Fruit fly (Drosophila melanogaster): ENCODE results near the gene CG34456.

CG34456 gene

DNA sequence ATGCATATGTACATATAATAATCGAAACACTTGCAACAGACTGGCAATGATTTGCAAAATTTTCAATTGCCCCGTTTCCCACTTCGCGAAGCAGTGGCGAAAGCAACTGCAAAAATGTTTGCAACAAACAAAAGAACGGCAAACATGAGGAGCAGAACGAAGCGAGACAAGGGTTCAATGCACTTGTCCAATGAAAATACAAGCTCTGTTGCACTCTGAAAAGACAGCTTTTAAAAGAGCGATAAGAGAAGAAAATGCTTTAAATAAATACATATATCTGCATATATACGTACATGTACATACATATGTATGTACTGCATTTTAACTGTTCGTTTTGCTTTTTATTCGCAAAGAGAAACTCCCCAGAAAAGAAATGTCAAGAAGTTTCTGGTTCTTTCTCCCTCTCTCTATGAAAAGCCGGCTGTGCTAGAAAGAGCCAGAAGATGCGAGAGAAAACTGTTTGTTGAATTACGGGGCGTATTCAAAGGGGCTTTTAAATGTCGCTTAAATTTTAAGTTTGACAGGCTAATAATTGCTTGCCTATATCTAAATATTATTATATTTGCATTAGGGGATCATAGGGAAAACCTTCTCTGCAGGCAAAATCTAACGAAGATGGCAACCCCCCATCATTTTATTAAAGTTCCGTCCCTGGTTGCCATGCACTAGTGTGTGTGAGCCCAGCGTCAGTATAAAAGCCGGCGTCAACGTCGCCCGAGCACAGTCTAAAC, 21.6 kb downstream of the CG34456 start, which contains the start of gene Hsp27 (continued):
- TF ChIP-seq CG10959 (GFP tag; IDR thresholded peaks at IDR 0.05) (peak; percentile 95), eyg (GFP tag; optimal IDR thresholded peaks at IDR 0.05) (peak; percentile 92), unpg (GFP tag; optimal IDR thresholded peaks at IDR 0.05) (peak; percentile 99), pnt (GFP tag; optimal IDR thresholded peaks at IDR 0.05) (peak; percentile 96), crc (GFP tag; optimal IDR thresholded peaks at IDR 0.05) (peak; percentile 92), tio (GFP tag; optimal IDR thresholded peaks at IDR 0.05) (peak; percentile 97), lmd (GFP tag; IDR thresholded peaks at IDR 0.05) (peak; percentile 99), chif (GFP tag; optimal IDR thresholded peaks at IDR 0.05) (peak; percentile 88 to 92), Scr (GFP tag; IDR thresholded peaks at IDR 0.05; ENCODE audit: partially characterized antibody) (no peak), CG5245 (GFP tag; optimal IDR thresholded peaks at IDR 0.05) (peak; percentile 99), Adf1 (GFP tag; IDR thresholded peaks at IDR 0.05) (peak; percentile 87), Med (GFP tag) (peak; percentile 98), Eip74EF (GFP tag; optimal IDR thresholded peaks at IDR 0.05) (peak in 1 of 2 experiments; percentile 97), CG15601 (tag; optimal IDR thresholded peaks at IDR 0.05) (peak; percentile 96), zen (tag; optimal IDR thresholded peaks at IDR 0.05) (peak; percentile 97), CG17612 (GFP tag; IDR thresholded peaks at IDR 0.05) (peak; percentile 96), CG32767 (GFP tag; IDR thresholded peaks at IDR 0.05) (peak; percentile 97), Atf6 (GFP tag; IDR thresholded peaks at IDR 0.05) (peak; percentile 97), CG14014 (GFP tag; IDR thresholded peaks at IDR 0.05) (peak; percentile 96), tgo (GFP tag; IDR thresholded peaks at IDR 0.05) (peak; percentile 99), CG8765 (GFP tag; IDR thresholded peaks at IDR 0.05) (peak; percentile 97), CG4328 (GFP tag; optimal IDR thresholded peaks at IDR 0.05) (peak; percentile 84), CG1603 (tag; optimal IDR thresholded peaks at IDR 0.05) (peak; percentile 96), Rfx (GFP tag; IDR thresholded peaks at IDR 0.05) (peak; percentile 99), CG6654 (GFP tag; optimal IDR thresholded peaks at IDR 0.05) (peak; percentile 94), Dek (tag; optimal IDR thresholded peaks at IDR 0.05) (peak; percentile 97), CG14441 (GFP tag; IDR thresholded peaks at IDR 0.05) (peak; percentile 99), gfzf (GFP tag; optimal IDR thresholded peaks at IDR 0.05) (no peak), CG14710 (tag; optimal IDR thresholded peaks at IDR 0.05) (peak; percentile 97), Nf-YA (GFP tag; IDR thresholded peaks at IDR 0.05) (peak; percentile 97), HmgD (GFP tag; optimal IDR thresholded peaks at IDR 0.05) (peak; percentile 38), CG17802 (tag; optimal IDR thresholded peaks at IDR 0.05) (peak; percentile 91), CG4854 (GFP tag; optimal IDR thresholded peaks at IDR 0.05) (peak; percentile 96), CG4424 (GFP tag; optimal IDR thresholded peaks at IDR 0.05) (peak; percentile 99), NfI (GFP tag; optimal IDR thresholded peaks at IDR 0.05) (peak; percentile 97), zf30C (GFP tag; optimal IDR thresholded peaks at IDR 0.05) (no peak), Jarid2 (GFP tag; optimal IDR thresholded peaks at IDR 0.05) (peak; percentile 93), CG3163 (GFP tag; optimal IDR thresholded peaks at IDR 0.05) (peak; percentile 69), HLH54F (GFP tag; optimal IDR thresholded peaks at IDR 0.05) (peak; percentile 86), D19A (tag; optimal IDR thresholded peaks at IDR 0.05) (peak; percentile 96), sens (GFP tag) (peak; percentile 99), dmrt99B (tag; optimal IDR thresholded peaks at IDR 0.05) (peak; percentile 99), inv (GFP tag; IDR thresholded peaks at IDR 0.05; ENCODE audit: partially characterized antibody) (no peak), CG8478 (optimal IDR thresholded peaks at IDR 0.05) (peak; percentile 27), CG16815 (GFP tag; optimal IDR thresholded peaks at IDR 0.05) (peak; percentile 97), Elba2 (GFP tag; optimal IDR thresholded peaks at IDR 0.05) (peak; percentile 50), amos (GFP tag; IDR thresholded peaks at IDR 0.05; ENCODE audit: partially characterized antibody) (no peak; the same call in 1 of the 2 replicates), row (GFP tag; IDR thresholded peaks at IDR 0.05) (peak; percentile 98), unc-4 (GFP tag; IDR thresholded peaks at IDR 0.05; ENCODE audit: partially characterized antibody) (no peak), Six4 (GFP tag; optimal IDR thresholded peaks at IDR 0.05) (peak; percentile 97)

Data from whole organism, embryonic.